Fruit fly (Drosophila melanogaster): Measurements from ENCODE around the gene PpD3.

Gene PpD3

dm6 chr3R:9791177-9791806 is 43.6 kb downstream of the PpD3 start, which contains the start of the genes CG12945 and CG8507:
Gene CG12945 (minus strand): TSS chr3R:9791221.
Gene CG8507 (plus strand): TSS chr3R:9791483.
- TF ChIP-seq Crg-1 (GFP tag; optimal IDR thresholded peaks at IDR 0.05), result peak; percentile 74
- TF ChIP-seq Mnt (GFP tag; optimal IDR thresholded peaks at IDR 0.05), result peak; percentile 41
- TF ChIP-seq CG1620 (GFP tag; optimal IDR thresholded peaks at IDR 0.05), result peak; percentile 72
- TF ChIP-seq CG7045 (GFP tag; optimal IDR thresholded peaks at IDR 0.05), result no peak
- peak; percentile 52 for TF ChIP-seq CG12768 (GFP tag; optimal IDR thresholded peaks at IDR 0.05)
- peak; percentile 79 for TF ChIP-seq bab1 (GFP tag; optimal IDR thresholded peaks at IDR 0.05)
- peak; percentile 72 for TF ChIP-seq ovo (GFP tag; optimal IDR thresholded peaks at IDR 0.05)
- peak; percentile 56 for TF ChIP-seq CG11617 (GFP tag; optimal IDR thresholded peaks at IDR 0.05)
- peak; percentile 65 for TF ChIP-seq CG7101 (tag; optimal IDR thresholded peaks at IDR 0.05)
- no peak for TF ChIP-seq cnc (optimal IDR thresholded peaks at IDR 0.05)
- no peak for TF ChIP-seq Clk (GFP tag; optimal IDR thresholded peaks at IDR 0.05)
- TF ChIP-seq tj (GFP tag; optimal IDR thresholded peaks at IDR 0.05), result peak; percentile 97
- peak; percentile 55 for TF ChIP-seq pad (GFP tag; optimal IDR thresholded peaks at IDR 0.05)
- no peak for TF ChIP-seq kay (GFP tag; ENCODE audit: borderline replicate concordance)
- TF ChIP-seq cic (GFP tag; optimal IDR thresholded peaks at IDR 0.05), result peak; percentile 44
- TF ChIP-seq CG5204 (GFP tag; optimal IDR thresholded peaks at IDR 0.05), result no peak
- TF ChIP-seq CG33017 (tag; optimal IDR thresholded peaks at IDR 0.05), result peak; percentile 53
- TF ChIP-seq CG14711 (tag; optimal IDR thresholded peaks at IDR 0.05), result peak; percentile 50

DNA sequence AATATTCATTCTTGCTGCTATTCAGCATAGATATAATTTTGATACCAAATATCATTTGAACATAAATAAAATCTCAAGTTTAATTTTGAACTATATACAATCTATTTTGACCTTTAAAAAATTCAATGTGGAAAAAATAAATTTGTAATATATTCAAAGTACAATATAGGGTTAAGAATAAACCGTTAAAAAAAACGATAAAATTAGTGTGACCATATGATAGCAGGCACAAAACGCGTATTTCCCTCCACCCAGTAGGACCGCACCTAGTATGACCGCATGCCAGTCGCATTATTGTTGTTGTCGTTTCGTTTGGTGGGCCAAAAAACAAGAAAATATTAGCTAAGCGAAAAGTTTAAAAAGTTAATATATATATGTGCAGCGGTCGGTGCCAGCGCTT is 45.3 kb downstream of the PpD3 start, which contains the start of gene CG8516:
TSS of gene CG8516 (plus strand) at position 278 of the 400 bp plus-strand sequence.
- TF ChIP-seq CG33017 (tag; optimal IDR thresholded peaks at IDR 0.05) (peak; percentile 28), CG11617 (GFP tag; optimal IDR thresholded peaks at IDR 0.05) (peak; percentile 26), cnc (optimal IDR thresholded peaks at IDR 0.05) (no peak), kay (GFP tag; ENCODE audit: borderline replicate concordance) (no peak), tj (GFP tag; optimal IDR thresholded peaks at IDR 0.05) (peak; percentile 29), CG7101 (tag; optimal IDR thresholded peaks at IDR 0.05) (peak; percentile 37), cic (GFP tag; optimal IDR thresholded peaks at IDR 0.05) (no peak), pad (GFP tag; optimal IDR thresholded peaks at IDR 0.05) (no peak), Mnt (GFP tag; optimal IDR thresholded peaks at IDR 0.05) (peak; percentile 25), CG14711 (tag; optimal IDR thresholded peaks at IDR 0.05) (peak; percentile 45), bab1 (GFP tag; optimal IDR thresholded peaks at IDR 0.05) (peak; percentile 4)

Data from whole organism, adult.